Worm (Caenorhabditis elegans): ENCODE measurements around the gene Y49F6A.12.

Gene Y49F6A.12

ce11 chrII:3595339-3595738 is at the start of gene Y49F6A.12:
Gene Y49F6A.12 (plus strand): TSS chrII:3595639.
- TF ChIP-seq cebp-2 (GFP tag; IDR thresholded peaks at IDR 0.05) (no peak), mxl-1 (tag; optimal IDR thresholded peaks at IDR 0.05) (no peak), attf-6 (GFP tag; IDR thresholded peaks at IDR 0.05) (no peak), D2030.7 (GFP tag; IDR thresholded peaks at IDR 0.05) (no peak), F33H1.4 (GFP tag; IDR thresholded peaks at IDR 0.05) (no peak), lin-54 (GFP tag; optimal IDR thresholded peaks at IDR 0.05) (no peak), lin-40 (tag; optimal IDR thresholded peaks at IDR 0.05) (no peak), F37B4.10 (GFP tag; IDR thresholded peaks at IDR 0.05) (no peak), nfya-2 (GFP tag; IDR thresholded peaks at IDR 0.05) (no peak)

DNA sequence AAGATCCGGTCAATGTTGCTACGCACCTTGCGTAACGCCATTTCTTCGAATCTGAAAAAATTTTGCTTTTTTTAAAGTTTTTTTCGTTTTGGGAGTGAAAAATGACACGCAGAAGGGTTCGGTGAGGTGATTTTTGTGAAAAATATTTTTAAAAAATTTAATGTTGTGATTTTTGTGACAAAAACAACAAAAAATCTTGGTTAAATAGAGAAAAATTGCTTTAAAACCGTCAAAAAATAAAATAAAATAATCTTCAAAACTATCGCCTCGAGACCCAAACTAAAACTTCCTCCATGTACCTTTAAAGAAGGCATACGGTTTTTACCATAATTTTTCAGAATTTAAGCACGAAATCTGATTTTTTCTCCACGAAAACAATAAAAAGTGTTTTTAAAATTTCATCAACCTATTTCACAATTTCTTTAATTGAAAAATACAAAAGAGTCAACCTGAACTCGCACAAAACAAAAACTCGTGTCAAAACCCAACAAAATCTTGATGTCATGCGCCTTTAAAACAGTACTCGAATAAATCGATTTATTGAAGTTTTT is 49.0 kb upstream of the Y49F6A.12 start, which contains the start of gene apd-3:
apd-3 (minus strand) TSS at position 51 of the 551 bp plus-strand sequence.
- TF ChIP-seq hsf-1 (GFP tag; IDR thresholded peaks at IDR 0.05) (no peak), bed-2 (GFP tag; IDR thresholded peaks at IDR 0.05) (no peak), F23B12.7 (tag; optimal IDR thresholded peaks at IDR 0.05; ENCODE audit: insufficient read depth) (no peak), Y56A3A.18 (GFP tag; IDR thresholded peaks at IDR 0.05) (no peak), egl-44 (GFP tag; IDR thresholded peaks at IDR 0.05) (no peak), dpff-1 (tag; optimal IDR thresholded peaks at IDR 0.05) (no peak), efl-1 (GFP tag; optimal IDR thresholded peaks at IDR 0.05) (peak; percentile 27), hrde-1 (tag; optimal IDR thresholded peaks at IDR 0.05; ENCODE audit: borderline replicate concordance) (no peak), akir-1 (GFP tag; optimal IDR thresholded peaks at IDR 0.05) (no peak), snpc-4 (GFP tag; optimal IDR thresholded peaks at IDR 0.05) (no peak), snpc-4 (tag; optimal IDR thresholded peaks at IDR 0.05) (no peak), C17E4.6 (GFP tag; IDR thresholded peaks at IDR 0.05) (no peak), Y67H2A.10 (GFP tag; conservative IDR thresholded peaks at IDR 0.05) (no peak), lsy-27 (tag; optimal IDR thresholded peaks at IDR 0.05; ENCODE audit: borderline replicate concordance, insufficient read depth) (no peak), sdz-38 (tag; optimal IDR thresholded peaks at IDR 0.05) (no peak), snpc-3.4 (tag; optimal IDR thresholded peaks at IDR 0.05) (peak; percentile 10), pbrm-1 (GFP tag; IDR thresholded peaks at IDR 0.05) (no peak), F33H1.4 (GFP tag; IDR thresholded peaks at IDR 0.05) (peak; percentile 93), chd-7 (tag; optimal IDR thresholded peaks at IDR 0.05) (no peak), xnd-1 (tag; optimal IDR thresholded peaks at IDR 0.05) (peak; percentile 97), madf-8 (GFP tag; conservative IDR thresholded peaks at IDR 0.05) (peak; percentile 82), let-526 (GFP tag; IDR thresholded peaks at IDR 0.05) (no peak), zim-3 (tag; optimal IDR thresholded peaks at IDR 0.05) (no peak), repo-1 (tag; optimal IDR thresholded peaks at IDR 0.05) (no peak), ceh-91 (GFP tag; IDR thresholded peaks at IDR 0.05) (0 out of 2 replicates have a peak, but pooled peaks have one; percentile 38), Y95B8A.8 (GFP tag; IDR thresholded peaks at IDR 0.05) (no peak), unc-130 (GFP tag; optimal IDR thresholded peaks at IDR 0.05) (no peak), ceh-27 (GFP tag; optimal IDR thresholded peaks at IDR 0.05) (no peak), mxl-1 (tag; optimal IDR thresholded peaks at IDR 0.05) (no peak), sea-2 (GFP tag; IDR thresholded peaks at IDR 0.05) (no peak), F10E7.11 (tag; optimal IDR thresholded peaks at IDR 0.05) (no peak), gei-17 (GFP tag; optimal IDR thresholded peaks at IDR 0.05) (no peak), lsl-1 (GFP tag; optimal IDR thresholded peaks at IDR 0.05) (peak; percentile 98), T26A5.8 (tag; optimal IDR thresholded peaks at IDR 0.05) (no peak), ceh-100 (GFP tag; IDR thresholded peaks at IDR 0.05) (no peak), ztf-22 (GFP tag; optimal IDR thresholded peaks at IDR 0.05) (no peak), dpl-1 (GFP tag; optimal IDR thresholded peaks at IDR 0.05) (no peak), D2030.7 (GFP tag; IDR thresholded peaks at IDR 0.05) (peak; percentile 58), mcd-1 (GFP tag; IDR thresholded peaks at IDR 0.05) (peak; percentile 32; the same call in 1 of the 2 replicates), snpc-1.3 (tag; optimal IDR thresholded peaks at IDR 0.05; ENCODE audit: insufficient read depth) (peak; percentile 19)
